Worm (Caenorhabditis elegans): Measurements from ENCODE around the gene Y38E10A.14.

ce11 chrII:12574668-12575067 lies 49.7 kb downstream of the Y38E10A.14 start, which contains the start of gene Y38E10A.3:
- no peak for TF ChIP-seq nhr-90 (tag; optimal IDR thresholded peaks at IDR 0.05; ENCODE audit: poor library complexity)
- no peak for TF ChIP-seq fkh-10 (GFP tag; optimal IDR thresholded peaks at IDR 0.05)
- TF ChIP-seq jun-1 (tag; optimal IDR thresholded peaks at IDR 0.05) = no peak
- no peak for TF ChIP-seq sup-37 (GFP tag; optimal IDR thresholded peaks at IDR 0.05)
- TF ChIP-seq zip-4 (GFP tag; optimal IDR thresholded peaks at IDR 0.05) = no peak
- TF ChIP-seq ztf-11 (tag; optimal IDR thresholded peaks at IDR 0.05) = no peak
- no peak for TF ChIP-seq elt-2 (tag; optimal IDR thresholded peaks at IDR 0.05)
- no peak for TF ChIP-seq nhr-28 (tag; optimal IDR thresholded peaks at IDR 0.05)
- no peak for TF ChIP-seq skn-1 (tag; optimal IDR thresholded peaks at IDR 0.05)
- no peak for TF ChIP-seq unc-30 (tag; optimal IDR thresholded peaks at IDR 0.05)
- no peak for TF ChIP-seq aha-1 (tag; optimal IDR thresholded peaks at IDR 0.05)
- TF ChIP-seq lin-13 (GFP tag; optimal IDR thresholded peaks at IDR 0.05) = no peak

Measured in whole organism, L1 larva.